Fruit fly (Drosophila melanogaster): ENCODE data around the gene Socs16D.

The Socs16D gene

DNA sequence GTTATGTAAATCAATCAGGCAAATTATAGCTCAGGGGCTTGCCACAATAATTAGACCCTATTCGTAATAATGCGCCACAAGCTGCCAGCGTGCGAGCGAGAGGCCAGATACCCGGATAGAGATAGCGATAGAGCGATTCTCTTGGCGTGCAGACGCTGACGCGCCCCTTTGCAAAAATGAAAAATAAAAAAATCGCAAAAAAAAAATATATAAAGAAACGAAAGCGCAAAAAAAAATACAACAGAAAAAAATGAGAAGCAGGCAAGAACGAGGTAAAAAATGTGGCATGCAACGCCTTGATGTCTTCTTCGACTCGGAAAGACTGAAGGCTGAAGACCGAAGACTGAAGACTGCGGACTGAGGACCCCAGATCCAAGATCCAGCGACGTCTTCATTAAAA, 21.0 kb downstream of the Socs16D start:
- peak; percentile 25 for TF ChIP-seq Vsx2 (GFP tag; optimal IDR thresholded peaks at IDR 0.05; ENCODE audit: partially characterized antibody)
- no peak for TF ChIP-seq Hr83 (GFP tag; optimal IDR thresholded peaks at IDR 0.05; ENCODE audit: poor library complexity, severe bottlenecking)
- TF ChIP-seq tai (GFP tag; optimal IDR thresholded peaks at IDR 0.05): no peak
- no peak for TF ChIP-seq dsf (GFP tag; optimal IDR thresholded peaks at IDR 0.05; ENCODE audit: borderline replicate concordance)

DNA sequence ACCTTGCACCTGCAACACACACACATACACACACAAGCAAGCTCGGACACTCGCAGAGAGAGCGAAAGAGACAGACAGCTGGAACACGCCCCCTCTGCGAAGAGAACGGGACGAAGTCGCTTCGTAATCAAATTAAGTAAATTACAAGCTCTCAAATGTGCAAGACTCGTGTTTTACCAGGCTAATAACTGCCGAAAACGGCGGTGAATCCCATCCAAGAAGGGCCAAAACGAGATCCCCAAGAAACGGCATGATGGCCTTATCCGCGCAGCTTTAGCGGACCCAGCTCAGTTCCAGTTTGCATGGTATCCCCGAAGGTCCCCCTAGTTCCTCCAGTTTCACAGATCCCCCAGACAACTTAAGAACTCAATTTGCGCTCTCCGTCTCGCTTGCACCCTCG, 23.3 kb downstream of the Socs16D start:
- TF ChIP-seq GATAd (GFP tag; optimal IDR thresholded peaks at IDR 0.05) (no peak), Vsx2 (GFP tag; optimal IDR thresholded peaks at IDR 0.05; ENCODE audit: partially characterized antibody) (peak; percentile 63), Rel (GFP tag; optimal IDR thresholded peaks at IDR 0.05) (no peak), Rel (tag; optimal IDR thresholded peaks at IDR 0.05) (peak; percentile 79), psq (GFP tag; optimal IDR thresholded peaks at IDR 0.05) (peak; percentile 6)

DNA sequence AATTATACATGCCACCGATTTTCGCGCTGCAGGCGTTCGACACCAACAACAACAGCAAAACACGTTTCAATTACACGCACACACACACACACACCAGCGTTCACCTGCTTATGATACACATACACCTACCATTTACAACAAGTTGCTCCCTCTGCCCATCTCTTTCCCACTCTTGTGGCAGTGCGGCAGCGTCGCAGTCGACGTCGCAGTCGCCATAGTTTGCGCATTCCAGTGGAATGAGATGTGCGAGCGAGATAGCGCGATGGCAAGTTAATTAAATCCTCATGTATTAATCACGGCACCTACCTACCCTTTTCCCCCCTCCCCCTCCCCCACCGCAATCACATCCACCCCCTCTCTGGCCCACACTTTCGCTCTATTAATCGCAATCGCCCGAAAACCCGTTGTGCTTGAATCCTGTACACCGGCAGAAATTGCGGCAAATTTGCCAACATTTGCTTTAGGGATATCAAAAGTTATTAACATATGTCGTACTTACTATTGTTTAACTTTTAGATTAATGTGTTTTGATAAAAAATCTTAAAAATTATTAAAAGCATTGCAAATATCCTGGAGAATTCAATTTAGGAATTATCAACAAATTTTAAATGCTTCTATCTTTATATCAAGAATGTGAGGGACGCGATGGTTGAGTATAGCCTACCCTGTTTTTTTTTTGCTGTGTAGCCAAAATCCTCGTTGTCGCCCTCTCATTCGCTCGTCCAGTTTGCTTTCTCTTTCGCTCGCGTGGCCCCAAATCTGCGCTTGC, 24.8 kb downstream of the Socs16D start:
- TF ChIP-seq psq (GFP tag; optimal IDR thresholded peaks at IDR 0.05) (peak; percentile 74), Hr78 (GFP tag; optimal IDR thresholded peaks at IDR 0.05) (no peak), N (GFP tag; optimal IDR thresholded peaks at IDR 0.05) (no peak), Hnf4 (GFP tag; optimal IDR thresholded peaks at IDR 0.05) (peak; percentile 59), sv (GFP tag; optimal IDR thresholded peaks at IDR 0.05) (no peak), OdsH (GFP tag; optimal IDR thresholded peaks at IDR 0.05) (peak; percentile 95), ey (GFP tag; optimal IDR thresholded peaks at IDR 0.05) (peak; percentile 75), jim (GFP tag; optimal IDR thresholded peaks at IDR 0.05) (no peak), Myc (optimal IDR thresholded peaks at IDR 0.05) (no peak), tai (GFP tag; optimal IDR thresholded peaks at IDR 0.05) (peak; percentile 19), dmrt93B (GFP tag; optimal IDR thresholded peaks at IDR 0.05) (peak; percentile 75), fru (GFP tag; optimal IDR thresholded peaks at IDR 0.05) (peak; percentile 83), Vsx2 (GFP tag; optimal IDR thresholded peaks at IDR 0.05; ENCODE audit: partially characterized antibody) (peak; percentile 54), rgr (GFP tag; optimal IDR thresholded peaks at IDR 0.05) (peak; percentile 78), br (GFP tag; optimal IDR thresholded peaks at IDR 0.05) (peak; percentile 79), brk (GFP tag; optimal IDR thresholded peaks at IDR 0.05) (peak; percentile 51), Sp1 (GFP tag; optimal IDR thresholded peaks at IDR 0.05) (peak; percentile 85), HLH106 (tag; optimal IDR thresholded peaks at IDR 0.05) (peak; percentile 70), foxo (GFP tag; optimal IDR thresholded peaks at IDR 0.05) (peak in 1 of 2 experiments; percentile 86), CG9705 (GFP tag; optimal IDR thresholded peaks at IDR 0.05) (peak; percentile 68), CrebA (GFP tag; optimal IDR thresholded peaks at IDR 0.05; ENCODE audit: borderline replicate concordance) (no peak), woc (GFP tag; optimal IDR thresholded peaks at IDR 0.05) (peak; percentile 68), h (GFP tag; optimal IDR thresholded peaks at IDR 0.05) (peak; percentile 79), sage (GFP tag; optimal IDR thresholded peaks at IDR 0.05) (peak; percentile 37)

DNA sequence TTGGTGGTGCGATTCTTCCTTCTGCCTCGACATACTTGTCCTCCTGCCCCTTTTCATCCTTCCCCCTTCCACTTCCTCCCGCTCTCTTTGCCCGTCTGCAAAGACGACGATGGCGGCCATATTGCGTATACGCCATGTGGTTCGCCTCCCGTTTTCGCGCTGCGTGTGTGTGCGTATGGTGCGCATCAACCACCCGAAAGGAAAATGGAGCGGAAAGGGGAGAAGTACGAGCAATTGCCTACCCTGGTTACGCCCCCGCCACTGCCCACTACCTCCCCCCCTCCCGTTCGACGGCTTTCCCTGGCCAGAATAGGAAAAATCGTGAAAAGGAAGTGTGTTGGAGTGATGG, 27.6 kb downstream of the Socs16D start:
- TF ChIP-seq CG9705 (GFP tag; optimal IDR thresholded peaks at IDR 0.05) (no peak), Rel (GFP tag; optimal IDR thresholded peaks at IDR 0.05) (no peak), Rel (tag; optimal IDR thresholded peaks at IDR 0.05) (no peak), sage (GFP tag; optimal IDR thresholded peaks at IDR 0.05) (no peak), jim (GFP tag; optimal IDR thresholded peaks at IDR 0.05) (no peak), tai (GFP tag; optimal IDR thresholded peaks at IDR 0.05) (no peak), sv (GFP tag; optimal IDR thresholded peaks at IDR 0.05) (no peak), Dif (GFP tag; optimal IDR thresholded peaks at IDR 0.05; ENCODE audit: partially characterized antibody) (no peak), CrebA (GFP tag; optimal IDR thresholded peaks at IDR 0.05; ENCODE audit: borderline replicate concordance) (no peak), brk (GFP tag; optimal IDR thresholded peaks at IDR 0.05) (no peak), dmrt93B (GFP tag; optimal IDR thresholded peaks at IDR 0.05) (no peak), dsf (GFP tag; optimal IDR thresholded peaks at IDR 0.05; ENCODE audit: borderline replicate concordance) (no peak), h (GFP tag; optimal IDR thresholded peaks at IDR 0.05) (no peak), psq (GFP tag; optimal IDR thresholded peaks at IDR 0.05) (no peak), ey (GFP tag; optimal IDR thresholded peaks at IDR 0.05) (no peak), lola (GFP tag; optimal IDR thresholded peaks at IDR 0.05) (no peak), Myc (optimal IDR thresholded peaks at IDR 0.05) (no peak)
